Fruit fly (Drosophila melanogaster) whole organism, wandering third instar larva: ENCODE results near the gene mbc.

Experiments used
- Abd-B ChIP-seq: fragments of >200 bp; optimal IDR thresholded peaks from 2 replicates; lab custom pipeline; 2017; ENCODE audit warnings: missing biosample characterization, missing genetic modification characterization
- CG32264 ChIP-seq: fragments of 200-800 bp; sonication (Bioruptor generic); optimal IDR thresholded peaks from 2 replicates; lab custom pipeline; 2016; ENCODE audit warnings: missing biosample characterization, missing genetic modification characterization
- CG9705 ChIP-seq: fragments of 200-800 bp; sonication (Bioruptor generic); optimal IDR thresholded peaks from 2 replicates; lab custom pipeline; 2018; ENCODE audit warnings: missing biosample characterization, mild to moderate bottlenecking, missing genetic modification characterization
- CrebA ChIP-seq: fragments of 200-800 bp; sonication (Bioruptor generic); optimal IDR thresholded peaks from 2 replicates; lab custom pipeline; 2016; ENCODE audit warnings: missing biosample characterization, mild to moderate bottlenecking, missing genetic modification characterization, borderline replicate concordance
- Dfd ChIP-seq: fragments of >200 bp; optimal IDR thresholded peaks from 2 replicates; lab custom pipeline; 2017; ENCODE audit warnings: missing biosample characterization, missing genetic modification characterization
- GATAd ChIP-seq: sonication (Bioruptor generic); optimal IDR thresholded peaks from 2 replicates; lab custom pipeline; 2016; ENCODE audit warnings: missing biosample characterization, missing genetic modification characterization
- HLH106 ChIP-seq: fragments of 200-800 bp; optimal IDR thresholded peaks from 3 replicates; lab custom pipeline; 2019; ENCODE audit warnings: missing biosample characterization, mild to moderate bottlenecking, missing genetic modification characterization, moderate library complexity
- Hnf4 ChIP-seq: fragments of 200-800 bp; sonication (Bioruptor generic); optimal IDR thresholded peaks from 2 replicates; lab custom pipeline; 2016; ENCODE audit warnings: missing biosample characterization, mild to moderate bottlenecking, missing genetic modification characterization
- Hr78 ChIP-seq: fragments of >200 bp; optimal IDR thresholded peaks from 2 replicates; lab custom pipeline; 2017; ENCODE audit warnings: missing biosample characterization, missing genetic modification characterization
- Hr83 ChIP-seq: fragments of 200-300 bp; sonication (Bioruptor generic); optimal IDR thresholded peaks from 2 replicates; lab custom pipeline; 2016; ENCODE audit warnings: missing biosample characterization, mild to moderate bottlenecking, missing genetic modification characterization, moderate library complexity; ENCODE audit not compliant: poor library complexity, severe bottlenecking
- Mio ChIP-seq: sonication (Bioruptor generic); optimal IDR thresholded peaks from 2 replicates; lab custom pipeline; 2016; ENCODE audit warnings: missing biosample characterization, missing genetic modification characterization
- Myc ChIP-seq: fragments of >200 bp; optimal IDR thresholded peaks from 2 replicates; lab custom pipeline; 2017
- N ChIP-seq: fragments of >200 bp; optimal IDR thresholded peaks from 2 replicates; lab custom pipeline; 2018; ENCODE audit warnings: missing biosample characterization, missing external identifiers, missing genetic modification characterization
- OdsH ChIP-seq: fragments of 200-800 bp; sonication (Bioruptor generic); optimal IDR thresholded peaks from 2 replicates; lab custom pipeline; 2016; ENCODE audit warnings: missing biosample characterization, mild to moderate bottlenecking, missing genetic modification characterization
- Rel ChIP-seq, 2 experiments: fragments of 200-800 bp; sonication (Bioruptor generic) in 1 of 2; optimal IDR thresholded peaks; 2 replicates in 1 of 2; 3 replicates in 1 of 2; lab custom pipeline; 2016 to 2019; ENCODE audit warnings: mild to moderate bottlenecking in 2 of 2, missing biosample characterization in 2 of 2, missing genetic modification characterization in 2 of 2, moderate library complexity in 1 of 2
- Sp1 ChIP-seq: fragments of 200-800 bp; sonication (Bioruptor generic); optimal IDR thresholded peaks from 3 replicates; lab custom pipeline; 2019; ENCODE audit warnings: missing biosample characterization, mild to moderate bottlenecking, missing genetic modification characterization, moderate library complexity
- Vsx2 ChIP-seq: fragments of 200-300, 225-300 bp; sonication (Bioruptor generic); optimal IDR thresholded peaks from 2 replicates; lab custom pipeline; 2018; ENCODE audit warnings: missing biosample characterization, missing genetic modification characterization; ENCODE audit not compliant: partially characterized antibody
- brk ChIP-seq: fragments of 200-800 bp; sonication (Bioruptor generic); optimal IDR thresholded peaks from 2 replicates; lab custom pipeline; 2016; ENCODE audit warnings: missing biosample characterization, mild to moderate bottlenecking, missing genetic modification characterization
- dl ChIP-seq, 2 experiments: fragments of 175-275, 200-275 bp in 1 of 2; fragments of 200-275 bp in 1 of 2; sonication (Bioruptor generic); optimal IDR thresholded peaks; lab custom pipeline; 2018; ENCODE audit warnings: mild to moderate bottlenecking in 2 of 2, missing biosample characterization in 2 of 2, missing genetic modification characterization in 2 of 2, moderate library complexity in 2 of 2; ENCODE audit not compliant: partially characterized antibody in 2 of 2, insufficient read depth in 1 of 2
- dmrt93B ChIP-seq: fragments of 200-800 bp; sonication (Bioruptor generic); optimal IDR thresholded peaks from 2 replicates; lab custom pipeline; 2018; ENCODE audit warnings: missing biosample characterization, mild to moderate bottlenecking, missing genetic modification characterization
- dsf ChIP-seq: sonication (Bioruptor generic); optimal IDR thresholded peaks from 2 replicates; lab custom pipeline; 2016; ENCODE audit warnings: missing biosample characterization, missing genetic modification characterization, borderline replicate concordance
- foxo ChIP-seq, 2 experiments: fragments of 200-800 bp; sonication (Bioruptor generic); optimal IDR thresholded peaks; 2 replicates in 1 of 2; 3 replicates in 1 of 2; lab custom pipeline; 2016 to 2017; ENCODE audit warnings: missing biosample characterization in 2 of 2, missing genetic modification characterization in 2 of 2
- fru ChIP-seq: fragments of 200-800 bp; sonication (Bioruptor generic); optimal IDR thresholded peaks from 3 replicates; lab custom pipeline; 2016; ENCODE audit warnings: missing biosample characterization, mild to moderate bottlenecking, missing genetic modification characterization
- h ChIP-seq: fragments of 200-800 bp; sonication (Bioruptor generic); optimal IDR thresholded peaks from 3 replicates; lab custom pipeline; 2016; ENCODE audit warnings: missing biosample characterization, mild to moderate bottlenecking, missing genetic modification characterization
- jim ChIP-seq: fragments of 175-275, 200-325 bp; sonication (Bioruptor generic); optimal IDR thresholded peaks from 2 replicates; lab custom pipeline; 2016; ENCODE audit warnings: missing biosample characterization, mild to moderate bottlenecking, missing genetic modification characterization
- lola ChIP-seq: fragments of >200 bp; optimal IDR thresholded peaks from 2 replicates; lab custom pipeline; 2017; ENCODE audit warnings: missing biosample characterization, missing genetic modification characterization
- psq ChIP-seq: fragments of 200-800 bp; sonication (Bioruptor generic); optimal IDR thresholded peaks from 3 replicates; lab custom pipeline; 2017; ENCODE audit warnings: missing biosample characterization, mild to moderate bottlenecking, missing genetic modification characterization, moderate library complexity
- sage ChIP-seq: fragments of 200-800 bp; sonication (Bioruptor generic); optimal IDR thresholded peaks from 2 replicates; lab custom pipeline; 2016; ENCODE audit warnings: missing biosample characterization, mild to moderate bottlenecking, missing genetic modification characterization
- tai ChIP-seq: sonication (Bioruptor generic); optimal IDR thresholded peaks from 2 replicates; lab custom pipeline; 2016; ENCODE audit warnings: missing biosample characterization, missing genetic modification characterization
- usp ChIP-seq: fragments of >200 bp; optimal IDR thresholded peaks from 2 replicates; lab custom pipeline; 2017; ENCODE audit warnings: missing biosample characterization, missing genetic modification characterization

mbc gene

DNA sequence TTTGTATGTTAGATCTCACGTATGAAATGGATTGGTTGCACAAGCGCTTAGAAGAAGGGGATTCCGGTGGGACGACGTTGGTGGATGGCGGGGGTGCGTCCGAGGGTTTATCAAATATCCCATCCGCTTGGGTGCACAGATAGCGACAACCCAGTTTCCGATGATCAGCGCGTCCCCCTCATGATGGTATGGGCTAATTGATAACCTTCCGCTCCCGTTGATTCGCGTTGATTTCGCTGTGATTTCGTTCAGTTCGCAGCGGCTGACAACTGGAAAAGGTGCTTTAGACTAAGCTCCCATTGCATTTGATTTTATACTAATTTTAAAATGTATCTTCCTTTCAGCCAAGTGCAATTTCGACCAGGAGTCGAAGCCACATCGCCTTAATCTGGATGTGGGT is 8.0 kb downstream of the mbc start:
- TF ChIP-seq foxo (GFP tag; optimal IDR thresholded peaks at IDR 0.05; lab: Kevin White, UChicago) (no peak), Rel (GFP tag; optimal IDR thresholded peaks at IDR 0.05; lab: Kevin White, UChicago) (no peak), Rel (tag; optimal IDR thresholded peaks at IDR 0.05; lab: Kevin White, UChicago) (peak; percentile 52)

DNA sequence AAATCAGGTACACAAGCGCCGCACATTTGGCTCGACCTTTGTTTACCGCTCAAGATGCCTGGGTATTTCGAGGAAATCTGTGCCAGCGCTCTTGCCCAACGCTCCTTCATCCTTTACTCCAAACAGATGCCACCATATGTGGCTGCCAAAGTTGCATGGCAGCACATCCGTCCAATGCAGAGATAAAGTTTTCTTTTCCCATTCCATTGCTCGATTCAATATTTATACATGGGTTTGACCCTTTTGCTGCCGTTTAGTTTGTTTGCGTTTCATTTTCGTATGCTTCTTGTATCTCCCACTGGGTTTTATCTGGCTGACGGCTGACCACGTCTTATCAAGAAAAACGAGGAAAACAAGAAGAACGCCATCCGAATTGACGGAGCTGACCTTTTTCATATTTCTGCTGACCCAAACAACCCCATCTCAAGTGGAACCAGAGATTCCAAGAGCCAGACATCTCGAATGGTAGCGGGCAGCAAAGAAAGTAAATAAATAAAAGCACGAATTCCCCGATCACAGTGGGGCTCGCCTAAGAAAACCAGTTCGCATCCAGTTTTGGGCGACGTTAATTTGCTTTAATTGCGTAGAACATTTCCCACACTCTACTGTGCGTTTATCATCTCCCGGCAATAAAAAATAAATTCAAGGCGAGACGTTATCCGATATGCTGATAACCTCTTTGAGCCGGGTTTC is 9.1 kb downstream of the mbc start:
- TF ChIP-seq dsf (no peak), CrebA (GFP tag; lab: Kevin White, UChicago) (no peak), Hr83 (no peak), sage (no peak), CG32264 (no peak), foxo (GFP tag; optimal IDR thresholded peaks at IDR 0.05; lab: Kevin White, UChicago) (no peak), Hnf4 (GFP tag; lab: Kevin White, UChicago) (no peak), CG9705 (GFP tag; lab: Kevin White, UChicago) (no peak), Hr78 (GFP tag; lab: Kevin White, UChicago) (no peak), OdsH (GFP tag; lab: Kevin White, UChicago) (no peak), Vsx2 (GFP tag; lab: Kevin White, UChicago) (no peak), Rel (GFP tag; optimal IDR thresholded peaks at IDR 0.05; lab: Kevin White, UChicago) (no peak), Rel (tag; optimal IDR thresholded peaks at IDR 0.05; lab: Kevin White, UChicago) (peak; percentile 87), dl (GFP tag; optimal IDR thresholded peaks at IDR 0.05; lab: Kevin White, UChicago; ENCODE audit: insufficient read depth in 1 of 2, partially characterized antibody in 2 of 2) (no peak), usp (GFP tag; lab: Kevin White, UChicago) (no peak), h (GFP tag; lab: Kevin White, UChicago) (peak; percentile 9)
- TF ChIP-seq, all 38 proteins: peak for 2

DNA sequence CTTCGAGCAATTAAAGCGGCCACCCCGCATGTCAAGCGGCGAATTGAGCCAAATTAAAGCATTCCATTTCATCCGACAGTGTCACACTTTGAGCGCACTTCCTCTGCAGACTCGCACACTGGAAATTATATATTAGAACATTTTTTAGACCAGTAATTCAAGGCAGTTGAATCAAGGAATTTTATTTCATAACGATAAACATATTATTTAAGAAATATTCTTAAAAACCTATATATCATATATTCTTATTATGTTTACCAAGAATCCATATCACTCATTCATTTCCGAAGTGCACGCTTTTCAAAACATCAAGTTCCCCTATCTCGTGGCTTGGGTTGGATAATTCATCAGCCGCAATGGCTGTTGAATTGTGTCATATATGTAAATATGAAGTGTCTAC is 9.9 kb downstream of the mbc start:
- TF ChIP-seq Mio (GFP tag; lab: Kevin White, UChicago) (no peak), OdsH (GFP tag; lab: Kevin White, UChicago) (peak; percentile 24), psq (peak; percentile 24), brk (GFP tag; lab: Kevin White, UChicago) (no peak)

DNA sequence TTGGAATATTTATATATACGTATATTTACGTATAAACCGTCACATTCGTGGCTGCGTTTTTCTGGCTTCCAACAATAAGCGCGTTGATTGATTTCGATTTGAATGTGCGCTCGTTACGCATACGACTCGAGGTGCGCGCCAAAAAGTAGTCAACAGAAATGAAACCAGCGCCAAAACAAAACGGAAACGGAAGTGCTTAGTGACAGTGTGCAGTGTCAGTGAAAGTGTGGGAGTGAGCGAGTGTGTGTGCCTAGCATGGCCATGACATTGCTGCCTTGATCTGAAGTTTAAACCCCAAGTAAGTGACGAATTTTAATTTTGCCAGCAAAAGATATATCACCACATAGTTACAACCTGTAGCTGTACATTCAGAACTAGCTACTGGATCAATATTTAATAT is 22.1 kb downstream of the mbc start, which contains the start of gene CG34355:
CG34355 (plus strand) TSS at position 192 of the 400 bp plus-strand sequence.
- no peak for TF ChIP-seq Myc (lab: Kevin White, UChicago)
- TF ChIP-seq psq: no peak
- TF ChIP-seq dmrt93B (GFP tag; lab: Kevin White, UChicago): no peak
- no peak for TF ChIP-seq Abd-B (GFP tag; lab: Kevin White, UChicago)
- peak; percentile 21 for TF ChIP-seq CG9705 (GFP tag; lab: Kevin White, UChicago)
- TF ChIP-seq Sp1: no peak
- no peak for TF ChIP-seq CG32264
- no peak for TF ChIP-seq sage

DNA sequence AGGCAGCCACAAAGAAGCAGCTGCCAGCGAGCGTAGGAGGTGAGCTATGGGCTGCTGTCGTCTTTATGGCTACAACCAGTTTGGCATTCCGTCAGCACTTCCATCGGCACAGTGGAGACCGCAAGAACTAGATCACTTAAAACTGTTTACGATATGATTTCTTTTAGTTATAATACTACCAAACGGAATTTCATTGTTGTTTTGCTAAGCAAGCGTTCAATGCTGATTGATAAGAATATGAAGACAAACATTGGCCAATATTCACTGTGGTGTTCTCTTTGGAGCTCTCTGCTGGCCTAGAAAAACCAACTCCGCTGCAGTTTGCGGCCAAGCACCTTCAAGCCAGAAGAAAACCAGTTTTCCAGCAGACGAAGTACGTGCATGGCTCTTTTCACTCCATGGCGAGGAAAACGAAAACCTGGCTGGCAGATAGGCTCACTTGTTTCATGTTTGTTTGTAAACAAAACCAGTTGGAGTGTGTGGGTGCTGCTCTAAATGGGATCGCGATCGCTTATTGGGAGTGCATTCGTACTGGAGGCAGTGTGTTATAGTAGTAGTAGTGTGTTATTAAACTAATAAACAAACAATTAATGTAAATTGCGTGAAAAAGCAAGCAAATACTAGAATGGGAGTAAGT is 36.1 kb downstream of the mbc start:
- TF ChIP-seq Mio (GFP tag; lab: Kevin White, UChicago) (no peak), CG32264 (no peak), Sp1 (no peak), Vsx2 (GFP tag; lab: Kevin White, UChicago) (no peak), lola (no peak), N (no peak), HLH106 (tag; lab: Kevin White, UChicago) (no peak), psq (no peak), foxo (GFP tag; optimal IDR thresholded peaks at IDR 0.05; lab: Kevin White, UChicago) (no peak), tai (GFP tag; lab: Kevin White, UChicago) (no peak), dl (GFP tag; optimal IDR thresholded peaks at IDR 0.05; lab: Kevin White, UChicago; ENCODE audit: insufficient read depth in 1 of 2, partially characterized antibody in 2 of 2) (no peak), GATAd (GFP tag; lab: Kevin White, UChicago) (no peak), jim (no peak), Dfd (GFP tag; lab: Kevin White, UChicago) (no peak), dsf (no peak), CrebA (GFP tag; lab: Kevin White, UChicago) (no peak), fru (GFP tag; lab: Kevin White, UChicago) (no peak), brk (GFP tag; lab: Kevin White, UChicago) (no peak), h (GFP tag; lab: Kevin White, UChicago) (no peak)
